Worm (Caenorhabditis elegans): ENCODE measurements around the gene C07A9.13.

- no peak for TF ChIP-seq ets-7 (tag; optimal IDR thresholded peaks at IDR 0.05)
- no peak for TF ChIP-seq ama-1 (optimal IDR thresholded peaks at IDR 0.05)
- TF ChIP-seq aly-1 (tag; optimal IDR thresholded peaks at IDR 0.05) = no peak
- no peak for TF ChIP-seq scrt-1 (GFP tag; IDR thresholded peaks at IDR 0.05)
- TF ChIP-seq B0310.2 (tag; optimal IDR thresholded peaks at IDR 0.05) = no peak
- no peak for TF ChIP-seq flt-1 (GFP tag; IDR thresholded peaks at IDR 0.05)
- no peak for TF ChIP-seq ceh-13 (GFP tag; optimal IDR thresholded peaks at IDR 0.05)
- TF ChIP-seq sea-1 (GFP tag; conservative IDR thresholded peaks at IDR 0.05) = no peak
- no peak for TF ChIP-seq hmbx-1 (tag; optimal IDR thresholded peaks at IDR 0.05)
- TF ChIP-seq tra-4 (tag; optimal IDR thresholded peaks at IDR 0.05) = no peak
- no peak for TF ChIP-seq pes-1 (GFP tag; IDR thresholded peaks at IDR 0.05)
- TF ChIP-seq tbx-11 (GFP tag; IDR thresholded peaks at IDR 0.05) = no peak
- no peak for TF ChIP-seq hnd-1 (tag; optimal IDR thresholded peaks at IDR 0.05)
These were observed 4.9 kb upstream of the C07A9.13 start, which contains the start of gene C07A9.10 for ce11 chrIII:9685959-9686358.
